Worm (Caenorhabditis elegans): ENCODE data around the gene C03C10.5.

The C03C10.5 gene

ce11 chrIII:4086536-4086935 lies 5.4 kb downstream of the C03C10.5 start, which contains the start of gene kin-19 (continued):
- TF ChIP-seq zip-11 (GFP tag; IDR thresholded peaks at IDR 0.05) (no peak), set-16 (GFP tag; IDR thresholded peaks at IDR 0.05) (no peak)

ce11 chrIII:4085657-4086056 lies 6.3 kb downstream of the C03C10.5 start:
- peak; percentile 92 for TF ChIP-seq aha-1 (tag)
- TF ChIP-seq dmd-6 (GFP tag; IDR thresholded peaks at IDR 0.05): no peak
- 0 out of 2 replicates have a peak, but pooled peaks have one; percentile 3 for TF ChIP-seq T26A8.4 (GFP tag; IDR thresholded peaks at IDR 0.05)

DNA sequence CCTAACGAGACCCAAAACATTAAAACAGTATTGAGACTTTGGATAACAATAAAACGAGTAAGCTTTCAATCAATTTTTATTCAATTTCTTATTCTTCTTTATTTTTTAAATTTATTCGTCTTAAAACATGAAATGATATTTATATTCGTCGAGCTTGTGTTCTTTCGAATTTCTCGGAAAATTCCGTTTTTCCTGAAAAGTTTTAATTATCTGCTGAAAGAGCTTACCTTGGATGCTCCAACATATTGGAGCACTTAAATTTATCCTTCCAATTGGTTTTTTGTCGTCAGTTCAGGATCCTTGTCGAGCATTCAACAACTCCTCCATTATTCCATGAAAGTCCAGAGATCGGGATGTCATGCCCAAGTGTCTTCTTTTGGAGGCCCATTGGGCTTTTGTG lies 8.5 kb downstream of the C03C10.5 start:
- TF ChIP-seq rbr-2 (tag; optimal IDR thresholded peaks at IDR 0.05) (no peak), skn-1 (tag; optimal IDR thresholded peaks at IDR 0.05) (no peak), F49E8.2 (tag; optimal IDR thresholded peaks at IDR 0.05; ENCODE audit: borderline replicate concordance) (no peak), gei-8 (GFP tag; optimal IDR thresholded peaks at IDR 0.05) (no peak), F10B5.3 (tag; optimal IDR thresholded peaks at IDR 0.05) (no peak), set-16 (GFP tag; IDR thresholded peaks at IDR 0.05) (no peak), duxl-1 (tag; optimal IDR thresholded peaks at IDR 0.05; ENCODE audit: poor library complexity) (peak; percentile 4), nhr-28 (tag; optimal IDR thresholded peaks at IDR 0.05) (no peak), mes-2 (tag; optimal IDR thresholded peaks at IDR 0.05; ENCODE audit: poor library complexity, severe bottlenecking) (no peak), lin-29 (GFP tag; IDR thresholded peaks at IDR 0.05) (no peak), mxl-3 (GFP tag; optimal IDR thresholded peaks at IDR 0.05) (no peak), aha-1 (tag) (peak; percentile 94), ceh-20 (GFP tag; IDR thresholded peaks at IDR 0.05) (no peak), zfp-2 (tag; optimal IDR thresholded peaks at IDR 0.05) (no peak), jun-1 (tag; optimal IDR thresholded peaks at IDR 0.05) (no peak), T20F7.1 (GFP tag; optimal IDR thresholded peaks at IDR 0.05) (no peak)

- TF ChIP-seq ces-1 (GFP tag; optimal IDR thresholded peaks at IDR 0.05): peak; percentile 54
- TF ChIP-seq rbr-2 (tag; optimal IDR thresholded peaks at IDR 0.05): peak; percentile 22
- TF ChIP-seq zip-11 (GFP tag; IDR thresholded peaks at IDR 0.05): no peak
Observed at ce11 chrIII:4070239-4070638, 21.7 kb downstream of the C03C10.5 start.

ce11 chrIII:4068120-4068519 lies 23.8 kb downstream of the C03C10.5 start:
- TF ChIP-seq set-16 (GFP tag; IDR thresholded peaks at IDR 0.05): peak; percentile 51
- TF ChIP-seq Y75B8A.6 (GFP tag; IDR thresholded peaks at IDR 0.05): no peak

DNA sequence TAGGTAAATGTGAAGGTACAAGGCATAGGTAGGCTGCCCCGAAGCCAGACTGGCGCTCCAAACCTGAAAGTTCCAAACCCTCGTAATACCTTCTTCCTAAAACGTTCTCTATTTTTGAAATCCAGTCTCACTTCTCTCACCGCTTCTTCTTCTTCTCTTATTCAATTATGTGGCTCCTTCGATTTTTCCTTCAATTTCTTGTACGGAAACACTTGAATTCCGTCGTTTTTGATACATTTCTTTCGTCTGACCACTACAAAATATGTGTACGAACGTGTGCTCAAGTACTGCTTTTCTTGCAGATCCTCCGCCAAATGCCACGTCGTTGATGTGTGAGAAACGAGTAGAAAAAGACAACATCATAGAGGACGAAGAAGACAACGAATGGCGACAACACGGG lies 25.6 kb downstream of the C03C10.5 start, which contains the start of gene unc-79:
Gene unc-79 (plus strand): TSS at position 301 of the 400 bp plus-strand sequence.
- TF ChIP-seq ztf-11 (tag; optimal IDR thresholded peaks at IDR 0.05) (no peak), fkh-10 (GFP tag; optimal IDR thresholded peaks at IDR 0.05) (peak; percentile 39)

ce11 chrIII:4063724-4064123 lies 28.2 kb downstream of the C03C10.5 start:
- TF ChIP-seq nhr-111 (GFP tag; optimal IDR thresholded peaks at IDR 0.05) (no peak), lsy-2 (tag; optimal IDR thresholded peaks at IDR 0.05) (peak; percentile 46 to 48), ztf-7 (tag; optimal IDR thresholded peaks at IDR 0.05) (no peak), lin-38 (GFP tag; IDR thresholded peaks at IDR 0.05) (no peak), ceh-28 (tag; optimal IDR thresholded peaks at IDR 0.05) (peak; percentile 8), hmg-1.1 (GFP tag; IDR thresholded peaks at IDR 0.05) (peak; percentile 78), aha-1 (tag) (peak; percentile 80), nhr-11 (tag; optimal IDR thresholded peaks at IDR 0.05) (no peak), daf-16 (GFP tag; optimal IDR thresholded peaks at IDR 0.05) (no peak), daf-16 (tag; optimal IDR thresholded peaks at IDR 0.05) (no peak), ceh-62 (tag; optimal IDR thresholded peaks at IDR 0.05) (no peak), mes-2 (tag; optimal IDR thresholded peaks at IDR 0.05; ENCODE audit: poor library complexity, severe bottlenecking) (peak; percentile 49), jun-1 (tag; optimal IDR thresholded peaks at IDR 0.05) (no peak), gei-8 (GFP tag; optimal IDR thresholded peaks at IDR 0.05) (no peak), hif-1 (tag; optimal IDR thresholded peaks at IDR 0.05) (no peak), tag-97 (GFP tag; IDR thresholded peaks at IDR 0.05) (no peak), pha-4 (GFP tag; IDR thresholded peaks at IDR 0.05) (no peak), pha-4 (tag; optimal IDR thresholded peaks at IDR 0.05) (no peak), lin-29 (GFP tag; IDR thresholded peaks at IDR 0.05) (no peak), ZK337.2 (GFP tag; IDR thresholded peaks at IDR 0.05) (no peak), lir-3 (tag; optimal IDR thresholded peaks at IDR 0.05) (no peak), lin-13 (GFP tag; optimal IDR thresholded peaks at IDR 0.05) (no peak)

Data from whole organism, L4 larva.